Worm (Caenorhabditis elegans) whole organism, L4/young adult: ENCODE data around the gene C37C3.9.

Source experiments
- W03F9.2 ChIP-seq: fragments of 150-350 bp; optimal IDR thresholded peaks from 2 replicates; lab custom pipeline; 2014; ENCODE audit warnings: missing biosample characterization, missing genetic modification characterization
- dao-5 ChIP-seq: sonication (generic microtip); optimal IDR thresholded peaks from 2 replicates; lab custom pipeline; 2016; ENCODE audit warnings: missing genotype, missing genetic modification characterization, moderate library complexity, missing compliant biosample characterization
- him-1 ChIP-seq: sonication (generic microtip); optimal IDR thresholded peaks from 2 replicates; lab custom pipeline; 2016; ENCODE audit warnings: missing genotype, missing genetic modification reagents, missing genetic modification characterization, missing compliant biosample characterization

Gene C37C3.9

ce11 chrV:7863020-7863523 is 8.6 kb upstream of the C37C3.9 start, which contains the start of gene C37C3.10:
Gene C37C3.10, minus strand, starts transcription at chrV:7863070.
- TF ChIP-seq dao-5 (no peak), him-1 (tag; lab: Kevin White, UChicago) (no peak), W03F9.2 (tag; lab: Kevin White, UChicago) (no peak)

- no peak for TF ChIP-seq dao-5
Measured at ce11 chrV:7861792-7862191, 7.3 kb upstream of the C37C3.9 start, which contains the start of gene C37C3.17. Gene C37C3.17, minus strand, starts transcription at chrV:7861892.

ce11 chrV:7857931-7858330 is 3.4 kb upstream of the C37C3.9 start, which contains the start of gene C37C3.1:
Gene C37C3.1, plus strand, starts transcription at chrV:7857963.
- TF ChIP-seq W03F9.2 (tag; lab: Kevin White, UChicago) = no peak
- no peak for TF ChIP-seq him-1 (tag; lab: Kevin White, UChicago)
- TF ChIP-seq dao-5 = no peak

ce11 chrV:7856641-7857040 is 2.1 kb upstream of the C37C3.9 start:
- TF ChIP-seq dao-5 = no peak
- TF ChIP-seq W03F9.2 (tag; lab: Kevin White, UChicago) = no peak
- no peak for TF ChIP-seq him-1 (tag; lab: Kevin White, UChicago)

DNA sequence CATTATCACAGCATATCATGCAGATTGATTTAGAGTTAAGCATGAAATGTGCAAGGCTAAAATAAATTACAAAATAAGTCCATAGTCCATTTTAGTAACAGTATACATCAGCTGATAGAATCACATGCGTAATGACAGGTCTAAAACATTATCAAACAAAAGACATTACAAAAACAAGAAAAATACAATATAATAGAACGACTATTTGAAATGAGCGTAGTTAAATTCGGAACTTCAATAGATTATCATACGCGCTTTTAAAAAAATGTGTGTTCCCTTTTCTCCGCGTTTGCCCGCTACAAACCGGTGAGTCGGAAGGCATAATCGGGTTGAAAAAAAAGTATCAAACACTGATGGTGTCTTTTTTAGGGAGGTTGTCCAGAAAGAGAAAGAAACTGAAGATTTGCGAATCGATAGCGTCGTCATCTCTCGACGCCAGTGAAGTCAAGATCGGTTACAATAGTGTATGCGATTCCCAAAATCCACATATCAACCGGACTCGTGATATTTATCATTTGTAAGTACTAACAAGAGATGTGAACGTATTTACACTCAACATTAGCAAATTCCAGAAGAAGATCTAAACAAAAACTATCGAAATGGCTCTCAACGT is 988 bp upstream of the C37C3.9 start, which contains the start of gene C37C3.2:
Gene C37C3.2, plus strand, starts transcription at position 563 of the 613 bp plus-strand sequence.
- TF ChIP-seq him-1 (tag; lab: Kevin White, UChicago) = no peak
- no peak for TF ChIP-seq dao-5
- TF ChIP-seq W03F9.2 (tag; lab: Kevin White, UChicago) = no peak

DNA sequence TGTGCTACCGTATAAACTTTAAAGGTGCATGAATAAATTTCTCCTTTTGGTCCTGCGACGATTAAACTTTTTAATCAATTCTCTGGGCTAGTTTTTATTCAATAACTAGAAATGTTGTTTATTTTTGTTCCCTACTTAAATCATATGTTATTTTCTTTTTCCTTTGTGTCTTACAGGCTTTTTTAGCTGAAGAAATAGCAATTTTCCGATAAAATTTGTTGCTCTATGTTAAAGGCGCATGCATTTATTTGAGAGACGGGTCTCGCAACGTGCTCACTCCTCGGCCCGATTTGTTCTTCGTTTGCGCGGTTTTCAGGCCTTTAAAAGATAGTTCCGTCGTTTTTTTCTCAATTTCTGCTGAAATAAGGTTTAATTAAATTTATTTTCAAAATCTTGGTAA is 600 bp downstream of the C37C3.9 start:
- TF ChIP-seq him-1 (tag; lab: Kevin White, UChicago) (no peak), W03F9.2 (tag; lab: Kevin White, UChicago) (peak; percentile 59)

- TF ChIP-seq dao-5 (no peak), him-1 (tag; lab: Kevin White, UChicago) (no peak), W03F9.2 (tag; lab: Kevin White, UChicago) (no peak)
Measured at ce11 chrV:7852078-7852477, 2.4 kb downstream of the C37C3.9 start.

- no peak for TF ChIP-seq him-1 (tag; lab: Kevin White, UChicago)
- no peak for TF ChIP-seq dao-5
- no peak for TF ChIP-seq W03F9.2 (tag; lab: Kevin White, UChicago)
Measured at ce11 chrV:7848251-7848650, 6.2 kb downstream of the C37C3.9 start.

- TF ChIP-seq W03F9.2 (tag; lab: Kevin White, UChicago) (no peak), dao-5 (no peak), him-1 (tag; lab: Kevin White, UChicago) (no peak)
Measured at ce11 chrV:7847687-7848086, 6.8 kb downstream of the C37C3.9 start.

- TF ChIP-seq dao-5 = no peak
- no peak for TF ChIP-seq W03F9.2 (tag; lab: Kevin White, UChicago)
- no peak for TF ChIP-seq him-1 (tag; lab: Kevin White, UChicago)
Measured at ce11 chrV:7847170-7847569, 7.3 kb downstream of the C37C3.9 start, which contains the start of gene memo-1. Gene memo-1, minus strand, starts transcription at chrV:7847171.

DNA sequence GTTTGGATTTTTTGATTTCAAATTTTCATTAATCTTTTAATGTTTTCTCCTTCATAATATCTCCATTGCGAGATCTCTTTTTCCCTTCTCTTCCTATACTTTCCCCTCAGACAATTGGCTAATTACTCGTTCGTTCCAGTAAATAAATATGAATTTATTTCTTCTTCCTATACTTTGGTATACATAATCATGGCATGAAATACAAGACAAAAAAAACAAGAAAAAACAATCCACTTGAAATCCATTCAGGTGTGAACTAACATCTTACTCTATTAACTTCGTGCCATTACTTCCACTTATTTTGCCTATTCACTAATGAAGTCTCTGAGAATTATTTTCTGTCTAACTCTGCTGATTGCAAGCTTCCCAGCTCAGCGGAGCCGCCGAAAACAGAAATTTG is 12.3 kb downstream of the C37C3.9 start, which contains the start of gene grd-8:
Gene grd-8, plus strand, starts transcription at position 301 of the 400 bp plus-strand sequence.
- TF ChIP-seq W03F9.2 (tag; lab: Kevin White, UChicago) (no peak), him-1 (tag; lab: Kevin White, UChicago) (no peak), dao-5 (no peak)

DNA sequence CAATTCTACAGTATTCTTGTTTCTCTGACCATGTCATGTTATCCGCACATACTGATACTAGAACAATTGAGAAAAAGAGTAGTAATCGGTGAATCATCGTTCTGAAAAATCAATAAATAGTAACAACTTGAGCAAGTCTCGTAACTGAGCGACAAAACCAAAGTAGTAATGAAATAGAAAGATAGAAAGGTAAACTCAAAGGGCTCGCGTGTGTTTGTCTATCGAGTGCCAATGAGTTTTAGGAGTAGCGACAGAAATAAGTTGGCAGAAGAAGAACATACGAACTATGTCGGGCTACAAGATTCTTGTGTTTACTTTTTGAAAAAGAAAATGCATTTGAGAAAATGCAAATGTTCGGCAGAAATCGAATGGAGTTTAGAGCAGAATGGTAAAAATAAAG is 15.0 kb downstream of the C37C3.9 start, which contains the start of gene C37C3.12:
Gene C37C3.12, minus strand, starts transcription at position 101 of the 400 bp plus-strand sequence.
- TF ChIP-seq him-1 (tag; lab: Kevin White, UChicago) = no peak
- no peak for TF ChIP-seq W03F9.2 (tag; lab: Kevin White, UChicago)
- TF ChIP-seq dao-5 = no peak

- no peak for TF ChIP-seq dao-5
- TF ChIP-seq W03F9.2 (tag; lab: Kevin White, UChicago) = no peak
- TF ChIP-seq him-1 (tag; lab: Kevin White, UChicago) = no peak
Measured at ce11 chrV:7837809-7838208, 16.7 kb downstream of the C37C3.9 start, which contains the start of gene ttr-33. Gene ttr-33, minus strand, starts transcription at chrV:7837909.

ce11 chrV:7836911-7837310 is 17.6 kb downstream of the C37C3.9 start, which contains the start of gene txt-5:
Gene txt-5, minus strand, starts transcription at chrV:7837134.
- no peak for TF ChIP-seq W03F9.2 (tag; lab: Kevin White, UChicago)
- TF ChIP-seq him-1 (tag; lab: Kevin White, UChicago) = no peak
- no peak for TF ChIP-seq dao-5
